Fruit fly (Drosophila melanogaster): ENCODE measurements around the gene Cph.

Gene Cph

DNA sequence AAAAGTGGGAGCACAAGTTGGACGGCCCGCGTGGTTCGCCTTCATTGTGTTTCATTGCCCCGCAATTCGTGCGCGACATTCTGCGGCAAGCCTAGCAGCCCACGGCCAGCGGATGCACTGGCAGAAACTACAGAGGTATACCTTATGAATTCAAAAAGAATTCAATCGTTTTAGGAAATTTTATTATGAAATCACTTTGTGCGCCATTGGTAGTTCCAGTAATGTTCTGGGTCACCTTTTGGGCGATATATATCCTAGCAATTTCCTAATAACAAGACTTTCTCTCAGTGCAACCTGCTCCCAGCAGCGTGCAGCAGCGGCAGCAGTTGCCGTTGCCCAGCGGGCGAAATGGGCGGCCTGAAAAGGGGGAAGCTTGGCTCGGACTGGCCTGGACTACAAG is 39.6 kb downstream of the Cph start (continued):
- TF ChIP-seq CG4318 (GFP tag; optimal IDR thresholded peaks at IDR 0.05): peak; percentile 67
- no peak for TF ChIP-seq fkh (GFP tag; optimal IDR thresholded peaks at IDR 0.05)
- peak; percentile 29 for TF ChIP-seq CG11762 (GFP tag; optimal IDR thresholded peaks at IDR 0.05; ENCODE audit: insufficient read depth)
- peak; percentile 61 for TF ChIP-seq CG3032 (tag; optimal IDR thresholded peaks at IDR 0.05)
- TF ChIP-seq CG1621 (tag; optimal IDR thresholded peaks at IDR 0.05): peak; percentile 60
- TF ChIP-seq eg (GFP tag; IDR thresholded peaks at IDR 0.05): peak; percentile 90
- TF ChIP-seq salr (GFP tag; optimal IDR thresholded peaks at IDR 0.05): peak; percentile 40 to 51
- TF ChIP-seq Eip78C (GFP tag): peak; percentile 87
- TF ChIP-seq CG9139 (GFP tag; optimal IDR thresholded peaks at IDR 0.05): peak; percentile 10
- peak; percentile 0 for TF ChIP-seq CG11902 (GFP tag; optimal IDR thresholded peaks at IDR 0.05)
- peak; percentile 76 for TF ChIP-seq Lpt (GFP tag; optimal IDR thresholded peaks at IDR 0.05)
- no peak for TF ChIP-seq fd85E (GFP tag; optimal IDR thresholded peaks at IDR 0.05)
- peak; percentile 70 for TF ChIP-seq CG3919 (GFP tag; optimal IDR thresholded peaks at IDR 0.05)
- TF ChIP-seq pdm3 (GFP tag; optimal IDR thresholded peaks at IDR 0.05): peak; percentile 74

dm6 chrX:7179274-7179673 is 41.8 kb downstream of the Cph start:
- TF ChIP-seq Ets96B (tag; optimal IDR thresholded peaks at IDR 0.05) (peak; percentile 22), Gug (GFP tag; IDR thresholded peaks at IDR 0.05) (0 out of 2 replicates have a peak, but pooled peaks have one; percentile 39), net (GFP tag; optimal IDR thresholded peaks at IDR 0.05) (peak; percentile 34), Hr4 (GFP tag; optimal IDR thresholded peaks at IDR 0.05) (peak; percentile 68), CG3919 (GFP tag; optimal IDR thresholded peaks at IDR 0.05) (peak; percentile 70), cyc (GFP tag; optimal IDR thresholded peaks at IDR 0.05) (peak; percentile 28), Sox14 (GFP tag; optimal IDR thresholded peaks at IDR 0.05) (peak; percentile 58), fd85E (GFP tag; optimal IDR thresholded peaks at IDR 0.05) (no peak), OdsH (GFP tag; optimal IDR thresholded peaks at IDR 0.05) (peak; percentile 47), svp (GFP tag) (peak; percentile 82), topi (GFP tag; optimal IDR thresholded peaks at IDR 0.05) (peak; percentile 28), eg (GFP tag; IDR thresholded peaks at IDR 0.05) (peak; percentile 55; the same call in 1 of the 3 replicates), CG16779 (tag; optimal IDR thresholded peaks at IDR 0.05) (no peak), Lpt (GFP tag; optimal IDR thresholded peaks at IDR 0.05) (peak; percentile 52), CG6854 (GFP tag; optimal IDR thresholded peaks at IDR 0.05) (no peak), Sox15 (GFP tag; optimal IDR thresholded peaks at IDR 0.05) (peak; percentile 10), CG6792 (GFP tag; optimal IDR thresholded peaks at IDR 0.05) (peak; percentile 60), CG1621 (tag; optimal IDR thresholded peaks at IDR 0.05) (peak; percentile 15), CG31627 (GFP tag; optimal IDR thresholded peaks at IDR 0.05) (peak; percentile 49), Met (GFP tag; optimal IDR thresholded peaks at IDR 0.05) (peak; percentile 47), spab (GFP tag; optimal IDR thresholded peaks at IDR 0.05) (peak; percentile 38), acj6 (GFP tag; optimal IDR thresholded peaks at IDR 0.05) (peak; percentile 57), CG8119 (GFP tag; IDR thresholded peaks at IDR 0.05) (peak; percentile 67), CG32006 (GFP tag; optimal IDR thresholded peaks at IDR 0.05) (peak; percentile 71), lz (GFP tag; optimal IDR thresholded peaks at IDR 0.05) (peak; percentile 48), CG6163 (GFP tag; IDR thresholded peaks at IDR 0.05) (peak; percentile 64; the same call in 2 of the 3 replicates), CG7368 (GFP tag; optimal IDR thresholded peaks at IDR 0.05) (peak; percentile 28), CG3032 (tag; optimal IDR thresholded peaks at IDR 0.05) (peak; percentile 18), CG8632 (GFP tag; optimal IDR thresholded peaks at IDR 0.05) (peak; percentile 16), Eip78C (GFP tag) (peak; percentile 90), fkh (GFP tag; optimal IDR thresholded peaks at IDR 0.05) (no peak), CG10669 (GFP tag; optimal IDR thresholded peaks at IDR 0.05) (peak; percentile 43), CG6276 (GFP tag; optimal IDR thresholded peaks at IDR 0.05) (peak; percentile 18), CG11762 (GFP tag; optimal IDR thresholded peaks at IDR 0.05; ENCODE audit: insufficient read depth) (peak; percentile 22), Eip75B (GFP tag; optimal IDR thresholded peaks at IDR 0.05) (peak; percentile 53), Ets21C (GFP tag; optimal IDR thresholded peaks at IDR 0.05) (peak; percentile 32), dac (GFP tag; optimal IDR thresholded peaks at IDR 0.05) (peak; percentile 54), CG34406 (GFP tag; optimal IDR thresholded peaks at IDR 0.05) (peak; percentile 40), Hr39 (GFP tag; optimal IDR thresholded peaks at IDR 0.05) (peak; percentile 58), fd59A (GFP tag; optimal IDR thresholded peaks at IDR 0.05) (peak; percentile 13), Eip93F (GFP tag; optimal IDR thresholded peaks at IDR 0.05) (no peak), Blimp-1 (GFP tag; optimal IDR thresholded peaks at IDR 0.05) (no peak), CG10631 (GFP tag; optimal IDR thresholded peaks at IDR 0.05) (peak; percentile 71), esn (GFP tag; optimal IDR thresholded peaks at IDR 0.05) (peak; percentile 61), salr (GFP tag; optimal IDR thresholded peaks at IDR 0.05) (peak; percentile 23 to 35)
